Fruit fly (Drosophila melanogaster): ENCODE measurements around the gene CG8100.

DNA sequence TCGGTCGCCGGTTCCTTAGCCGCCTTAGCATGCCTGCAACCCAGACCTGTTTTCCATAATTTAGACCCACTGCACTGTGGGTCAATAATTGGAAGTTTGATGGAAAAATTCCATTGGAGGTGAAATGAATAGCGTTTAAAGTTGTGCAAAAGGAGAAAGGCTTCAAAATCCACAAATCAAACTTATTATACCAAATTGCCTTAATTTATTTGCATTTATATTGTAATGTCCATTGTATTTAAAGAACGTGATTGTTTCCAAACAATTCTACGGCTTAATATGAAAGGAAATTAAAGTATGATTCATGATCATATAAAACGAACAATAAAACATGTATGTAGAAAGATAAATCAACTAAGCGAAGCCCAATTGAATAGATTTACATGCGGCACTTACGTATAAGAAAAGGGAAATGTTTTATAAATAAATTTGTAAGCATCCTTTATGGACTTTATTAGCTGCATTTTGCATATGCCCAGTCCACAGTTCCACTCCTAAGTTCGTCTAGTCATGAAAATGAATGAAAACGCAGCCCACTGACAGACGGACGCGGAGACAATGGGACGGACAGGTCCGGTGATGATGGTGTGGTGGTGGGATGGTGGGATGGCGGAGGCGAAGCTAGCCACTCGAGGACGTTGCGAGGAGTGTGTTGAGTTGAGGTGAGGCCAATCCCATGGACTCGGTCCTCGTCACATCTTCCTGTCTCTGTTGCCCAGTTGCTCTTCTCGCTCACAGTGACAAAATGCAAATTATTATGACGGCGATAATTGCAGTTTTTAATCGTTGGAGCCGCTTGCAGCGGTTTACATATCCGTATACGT lies 20.0 kb upstream of the CG8100 start:
- TF ChIP-seq bab1 (GFP tag; optimal IDR thresholded peaks at IDR 0.05) (no peak), CG1620 (GFP tag; optimal IDR thresholded peaks at IDR 0.05) (no peak), CG7101 (tag; optimal IDR thresholded peaks at IDR 0.05) (no peak), Hr96 (GFP tag; optimal IDR thresholded peaks at IDR 0.05) (no peak), kay (GFP tag; ENCODE audit: borderline replicate concordance) (no peak), CG5204 (GFP tag; optimal IDR thresholded peaks at IDR 0.05) (no peak), ovo (GFP tag; optimal IDR thresholded peaks at IDR 0.05) (no peak), cic (GFP tag; optimal IDR thresholded peaks at IDR 0.05) (no peak)

Measured in whole organism, adult.